Worm (Caenorhabditis elegans): ENCODE results near the gene gst-34.

- TF ChIP-seq nhr-237 (tag; optimal IDR thresholded peaks at IDR 0.05), result no peak
- no peak for TF ChIP-seq egl-27 (tag; optimal IDR thresholded peaks at IDR 0.05)
- no peak for TF ChIP-seq hlh-4 (tag; optimal IDR thresholded peaks at IDR 0.05)
- no peak for TF ChIP-seq fkh-4 (tag; optimal IDR thresholded peaks at IDR 0.05; ENCODE audit: borderline replicate concordance)
- TF ChIP-seq egl-13 (tag; optimal IDR thresholded peaks at IDR 0.05), result no peak
- no peak for TF ChIP-seq mab-9 (GFP tag; IDR thresholded peaks at IDR 0.05)
- TF ChIP-seq nhr-12 (tag; optimal IDR thresholded peaks at IDR 0.05), result no peak
Measured at ce11 chrII:15157880-15158279, 25.2 kb downstream of the gst-34 start, which contains the start of gene ptr-20.

Data from whole organism, L1 larva.